Worm (Caenorhabditis elegans) whole organism, L4 larva: ENCODE data around the gene lin-9.
A peak's percentile ranks its signal among the peaks of the same experiment; 100 is the strongest.

ENCODE experiments used
- D1046.2 ChIP-seq: fragments of 200-800 bp; sonication (Bioruptor generic); IDR thresholded peaks from 2 replicates; pipeline ENCODE4 v1.3.6; 2022; ENCODE audit warnings: missing genetic modification characterization, missing compliant biosample characterization
- F44E2.7 ChIP-seq: fragments of 200-800 bp; sonication (Bioruptor generic); IDR thresholded peaks from 2 replicates; pipeline ENCODE4 v2.1.2; 2022; ENCODE audit warnings: missing genetic modification characterization, missing compliant biosample characterization
- R02D3.7 ChIP-seq: fragments of 150-350 bp; sonication (generic microtip); optimal IDR thresholded peaks from 3 replicates; lab custom pipeline; 2014; ENCODE audit warnings: missing biosample characterization, missing genetic modification characterization
- T26A8.4 ChIP-seq: fragments of 200-800 bp; sonication (Bioruptor generic); IDR thresholded peaks from 2 replicates; pipeline ENCODE4 v1.3.6; 2022; ENCODE audit warnings: missing genetic modification characterization, missing compliant biosample characterization
- Y105C5A.15 ChIP-seq: fragments of 200-800 bp; sonication (Bioruptor generic); IDR thresholded peaks from 2 replicates; pipeline ENCODE4 v1.3.6; 2022; ENCODE audit warnings: missing genetic modification characterization, missing compliant biosample characterization
- Y48G9A.11 ChIP-seq: fragments of 200-800 bp; sonication (Bioruptor generic); IDR thresholded peaks from 2 replicates; pipeline ENCODE4 v1.3.6; 2022; ENCODE audit warnings: missing genetic modification reagents, missing genetic modification characterization, missing compliant biosample characterization
- ZK337.2 ChIP-seq: fragments of 200-800 bp; sonication (Bioruptor generic); IDR thresholded peaks from 2 replicates; pipeline ENCODE4 v1.3.6; 2022; ENCODE audit warnings: missing genetic modification reagents, missing genetic modification characterization, missing compliant biosample characterization
- ZK546.5 ChIP-seq, 2 experiments: sonication (generic microtip); optimal IDR thresholded peaks; 2 replicates each; lab custom pipeline; 2017; ENCODE audit warnings: missing biosample characterization in 2 of 2, missing genetic modification characterization in 2 of 2
- aha-1 ChIP-seq: fragments of 150-350 bp; peaks from one replicate; lab custom pipeline; 2014; ENCODE audit warnings: missing biosample characterization, missing genetic modification characterization
- ama-1 ChIP-seq: fragments of 150-350 bp; optimal IDR thresholded peaks from 2 replicates; lab custom pipeline; 2014; ENCODE audit warnings: inconsistent platforms, mixed read lengths
- arid-1 ChIP-seq: fragments of 200-800 bp; sonication (Bioruptor generic); conservative IDR thresholded peaks from 2 replicates; pipeline ENCODE4 v1.3.6; 2022; ENCODE audit warnings: missing genetic modification reagents, missing genetic modification characterization, missing compliant biosample characterization
- ceh-20 ChIP-seq: fragments of 200-800 bp; sonication (Bioruptor generic); IDR thresholded peaks from 2 replicates; pipeline ENCODE4 v1.3.6; 2022; ENCODE audit warnings: missing genetic modification reagents, missing genetic modification characterization, missing compliant biosample characterization
- ceh-62 ChIP-seq: sonication (generic microtip); optimal IDR thresholded peaks from 2 replicates; lab custom pipeline; 2017; ENCODE audit warnings: missing biosample characterization, missing genetic modification characterization
- ces-1 ChIP-seq: fragments of 150-350 bp; sonication (generic microtip); optimal IDR thresholded peaks from 4 replicates; lab custom pipeline; 2014; ENCODE audit warnings: missing biosample characterization, missing genetic modification reagents, missing genetic modification characterization
- daf-12 ChIP-seq: fragments of 150-350 bp; optimal IDR thresholded peaks from 2 replicates; lab custom pipeline; 2014; ENCODE audit warnings: missing biosample characterization, missing genetic modification reagents, missing genetic modification characterization
- daf-16 ChIP-seq, 3 experiments: sonication (generic microtip); optimal IDR thresholded peaks; 2 replicates each; lab custom pipeline; 2016 to 2017; ENCODE audit warnings: missing genetic modification characterization in 3 of 3, missing genetic modification reagents in 3 of 3, mild to moderate bottlenecking in 2 of 3, missing compliant biosample characterization in 2 of 3, missing biosample characterization in 1 of 3, moderate library complexity in 1 of 3
- dmd-6 ChIP-seq: fragments of 200-800 bp; sonication (Bioruptor generic); IDR thresholded peaks from 2 replicates; pipeline ENCODE4 v1.3.6; 2022; ENCODE audit warnings: missing genetic modification reagents, missing genetic modification characterization, missing compliant biosample characterization
- dmd-8 ChIP-seq: fragments of 200-800 bp; sonication (Bioruptor generic); IDR thresholded peaks from 2 replicates; pipeline ENCODE4 v1.3.6; 2022; ENCODE audit warnings: missing genetic modification characterization, missing compliant biosample characterization
- dmd-9 ChIP-seq: fragments of 200-800 bp; sonication (Bioruptor generic); IDR thresholded peaks from 2 replicates; pipeline ENCODE4 v1.3.6; 2022; ENCODE audit warnings: missing genetic modification reagents, missing genetic modification characterization, missing compliant biosample characterization
- dpl-1 ChIP-seq: fragments of 150-350 bp; optimal IDR thresholded peaks from 2 replicates; lab custom pipeline; 2014; ENCODE audit warnings: missing biosample characterization, missing genetic modification reagents, missing genetic modification characterization
- dve-1 ChIP-seq: sonication (generic microtip); optimal IDR thresholded peaks from 2 replicates; lab custom pipeline; 2017; ENCODE audit warnings: antibody characterized with exemption, mild to moderate bottlenecking, missing genetic modification characterization, missing compliant biosample characterization; ENCODE audit not compliant: insufficient read depth
- egl-43 ChIP-seq: fragments of 200-800 bp; sonication (Bioruptor generic); IDR thresholded peaks from 2 replicates; pipeline ENCODE4 v1.3.6; 2022; ENCODE audit warnings: missing genetic modification reagents, missing genetic modification characterization, missing compliant biosample characterization
- fos-1 ChIP-seq: fragments of 150-350 bp; optimal IDR thresholded peaks from 2 replicates; lab custom pipeline; 2014; ENCODE audit warnings: missing biosample characterization, missing genetic modification characterization
- hlh-11 ChIP-seq: fragments of 200-800 bp; sonication (Bioruptor generic); optimal IDR thresholded peaks from 2 replicates; lab custom pipeline; 2018; ENCODE audit warnings: mild to moderate bottlenecking, missing genetic modification characterization, missing compliant biosample characterization
- hlh-30 ChIP-seq: sonication (generic microtip); optimal IDR thresholded peaks from 2 replicates; lab custom pipeline; 2017; ENCODE audit warnings: antibody characterized with exemption, mild to moderate bottlenecking, missing genetic modification characterization, missing compliant biosample characterization; ENCODE audit not compliant: insufficient read depth
- hmg-1.1 ChIP-seq: fragments of 200-800 bp; sonication (Bioruptor generic); IDR thresholded peaks from 2 replicates; pipeline ENCODE4 v1.3.6; 2022; ENCODE audit warnings: missing genetic modification reagents, missing genetic modification characterization, missing compliant biosample characterization
- lin-38 ChIP-seq: fragments of 200-800 bp; sonication (Bioruptor generic); IDR thresholded peaks from 2 replicates; pipeline ENCODE4 v1.3.6; 2022; ENCODE audit warnings: missing genetic modification reagents, missing genetic modification characterization, missing compliant biosample characterization
- lsy-2 ChIP-seq, 2 experiments: fragments of 150-350 bp in 1 of 2; sonication (generic microtip) in 1 of 2; optimal IDR thresholded peaks; 2 replicates each; lab custom pipeline; 2014 to 2017; ENCODE audit warnings: missing biosample characterization in 2 of 2, missing genetic modification characterization in 2 of 2
- mes-2 ChIP-seq: sonication (generic microtip); optimal IDR thresholded peaks from 2 replicates; lab custom pipeline; 2016; ENCODE audit warnings: missing genotype, mild to moderate bottlenecking, missing genetic modification characterization, missing compliant biosample characterization; ENCODE audit not compliant: poor library complexity, severe bottlenecking
- mxl-3 ChIP-seq: fragments of 200-800 bp; sonication (Bioruptor generic); optimal IDR thresholded peaks from 2 replicates; lab custom pipeline; 2018; ENCODE audit warnings: mild to moderate bottlenecking, missing genetic modification characterization, missing compliant biosample characterization
- nhr-10 ChIP-seq: fragments of 150-350 bp; optimal IDR thresholded peaks from 2 replicates; lab custom pipeline; 2014; ENCODE audit warnings: missing biosample characterization, missing genetic modification characterization
- nhr-102 ChIP-seq: sonication (generic microtip); optimal IDR thresholded peaks from 2 replicates; lab custom pipeline; 2016; ENCODE audit warnings: mild to moderate bottlenecking, missing genetic modification characterization, moderate library complexity, missing compliant biosample characterization
- nhr-11 ChIP-seq: fragments of 150-350 bp; optimal IDR thresholded peaks from 2 replicates; lab custom pipeline; 2014; ENCODE audit warnings: missing biosample characterization, missing genetic modification characterization
- nhr-48 ChIP-seq: sonication (generic microtip); optimal IDR thresholded peaks from 2 replicates; lab custom pipeline; 2016; ENCODE audit warnings: mild to moderate bottlenecking, missing genetic modification characterization, missing compliant biosample characterization
- nhr-76 ChIP-seq: fragments of 150-350 bp; optimal IDR thresholded peaks from 2 replicates; lab custom pipeline; 2014; ENCODE audit warnings: missing biosample characterization, missing genetic modification characterization
- pha-4 ChIP-seq, 2 experiments: fragments of 150-350 bp in 1 of 2; fragments of 200-800 bp in 1 of 2; sonication (Bioruptor generic) in 1 of 2; IDR thresholded peaks in 1 of 2; optimal IDR thresholded peaks in 1 of 2; 2 replicates each; pipeline versions ENCODE4 v1.3.6 to Lab custom; 2014 to 2022; ENCODE audit warnings: missing genetic modification characterization in 2 of 2, missing genetic modification reagents in 2 of 2, missing biosample characterization in 1 of 2, missing compliant biosample characterization in 1 of 2
- php-3 ChIP-seq: fragments of 200-800 bp; sonication (Bioruptor generic); IDR thresholded peaks from 2 replicates; pipeline ENCODE4 v1.3.6; 2022; ENCODE audit warnings: missing genetic modification reagents, missing genetic modification characterization, missing compliant biosample characterization
- pqm-1 ChIP-seq: sonication (generic microtip); optimal IDR thresholded peaks from 2 replicates; lab custom pipeline; 2017; ENCODE audit warnings: missing biosample characterization, missing genetic modification characterization
- rbr-2 ChIP-seq: sonication (generic microtip); optimal IDR thresholded peaks from 2 replicates; lab custom pipeline; 2016; ENCODE audit warnings: missing genotype, missing genetic modification characterization, missing compliant biosample characterization
- sdz-12 ChIP-seq: fragments of 200-800 bp; sonication (Bioruptor generic); optimal IDR thresholded peaks from 2 replicates; lab custom pipeline; 2018; ENCODE audit warnings: mild to moderate bottlenecking, missing genetic modification characterization, missing compliant biosample characterization
- skn-1 ChIP-seq: fragments of 150-350 bp; optimal IDR thresholded peaks from 2 replicates; lab custom pipeline; 2014; ENCODE audit warnings: missing biosample characterization, missing genetic modification characterization
- snpc-1.2 ChIP-seq: fragments of 200-800 bp; sonication (Bioruptor generic); IDR thresholded peaks from 2 replicates; pipeline ENCODE4 v1.3.6; 2022; ENCODE audit warnings: missing genetic modification reagents, missing genetic modification characterization, missing compliant biosample characterization
- snpc-4 ChIP-seq: fragments of 150-350 bp; optimal IDR thresholded peaks from 2 replicates; lab custom pipeline; 2014; ENCODE audit warnings: missing biosample characterization, missing genetic modification characterization
- zfp-2 ChIP-seq: sonication (generic microtip); optimal IDR thresholded peaks from 2 replicates; lab custom pipeline; 2016; ENCODE audit warnings: mild to moderate bottlenecking, missing genetic modification characterization, missing compliant biosample characterization

lin-9 gene

ce11 chrIII:8904914-8905665 is 1.2 kb upstream of the lin-9 start, which contains the start of gene unc-32 (continued):
- TF ChIP-seq Y105C5A.15 = no peak

DNA sequence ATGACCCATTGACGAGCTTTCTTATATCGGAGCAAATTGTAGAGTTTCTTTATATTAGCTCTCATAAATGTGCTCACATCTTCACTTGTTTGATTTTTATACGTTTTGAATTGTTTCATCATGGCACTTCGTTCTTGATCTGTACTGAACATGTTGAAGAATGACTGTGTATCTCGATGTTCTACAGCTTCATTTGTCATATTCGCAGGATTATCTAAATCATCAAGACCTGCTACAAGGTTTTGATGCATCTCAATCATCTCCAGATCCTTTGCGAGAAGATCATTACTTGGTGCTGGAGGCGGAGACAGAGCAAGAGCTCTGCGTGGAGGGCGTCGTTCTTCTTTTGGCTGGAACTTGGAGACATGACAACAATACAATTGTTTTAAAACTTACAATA is 668 bp downstream of the lin-9 start:
- TF ChIP-seq aha-1 (tag; lab: Kevin White, UChicago) = peak; percentile 69
- no peak for TF ChIP-seq nhr-11 (tag; lab: Kevin White, UChicago)

- TF ChIP-seq mes-2 = peak; percentile 16
- peak; percentile 47 for TF ChIP-seq lin-38 (GFP tag; lab: Robert Waterston, UW)
- peak; percentile 34; the same call in 1 of the 2 replicates for TF ChIP-seq php-3 (GFP tag; lab: Robert Waterston, UW)
- peak; percentile 19; the same call in 1 of the 2 replicates for TF ChIP-seq ceh-20
- TF ChIP-seq dve-1 (tag; lab: Kevin White, UChicago) = peak; percentile 16
- TF ChIP-seq hmg-1.1 (GFP tag; lab: Robert Waterston, UW) = 0 out of 2 replicates have a peak, but pooled peaks have one; percentile 18
- TF ChIP-seq dmd-6 (GFP tag; lab: Robert Waterston, UW) = peak; percentile 9; the same call in 1 of the 2 replicates
- TF ChIP-seq nhr-48 (tag; lab: Kevin White, UChicago) = peak; percentile 23
- TF ChIP-seq D1046.2 (GFP tag; lab: Robert Waterston, UW) = 0 out of 2 replicates have a peak, but pooled peaks have one; percentile 11
- 0 out of 2 replicates have a peak, but pooled peaks have one; percentile 28 for TF ChIP-seq T26A8.4 (GFP tag; lab: Robert Waterston, UW)
- TF ChIP-seq rbr-2 = peak; percentile 13
- peak; percentile 39 for TF ChIP-seq hlh-11 (tag; lab: Kevin White, UChicago)
- TF ChIP-seq nhr-102 (tag; lab: Kevin White, UChicago) = peak; percentile 28
- TF ChIP-seq dmd-9 (GFP tag; lab: Robert Waterston, UW) = 0 out of 2 replicates have a peak, but pooled peaks have one; percentile 47
Measured at ce11 chrIII:8901078-8901477, 2.9 kb downstream of the lin-9 start.

ce11 chrIII:8899767-8900166 is 4.2 kb downstream of the lin-9 start:
- TF ChIP-seq F44E2.7 (GFP tag; lab: Robert Waterston, UW) (no peak), pha-4 (GFP tag; IDR thresholded peaks at IDR 0.05; lab: Robert Waterston, UW) (no peak), pha-4 (tag; optimal IDR thresholded peaks at IDR 0.05; lab: Kevin White, UChicago) (no peak), ZK546.5 (tag; optimal IDR thresholded peaks at IDR 0.05; lab: Kevin White, UChicago) (no peak), skn-1 (tag; lab: Kevin White, UChicago) (no peak), daf-12 (no peak), nhr-10 (tag; lab: Kevin White, UChicago) (no peak), Y48G9A.11 (peak; percentile 76), zfp-2 (tag; lab: Kevin White, UChicago) (no peak), R02D3.7 (tag; lab: Kevin White, UChicago) (no peak), snpc-1.2 (GFP tag; lab: Robert Waterston, UW) (no peak), D1046.2 (GFP tag; lab: Robert Waterston, UW) (no peak), mxl-3 (GFP tag; lab: Kevin White, UChicago) (no peak), nhr-48 (tag; lab: Kevin White, UChicago) (no peak), ama-1 (peak; percentile 19), fos-1 (no peak), ZK337.2 (GFP tag; lab: Robert Waterston, UW) (no peak), ceh-62 (tag; lab: Kevin White, UChicago) (no peak), hlh-30 (tag; lab: Kevin White, UChicago) (peak; percentile 13), ces-1 (GFP tag; lab: Kevin White, UChicago) (no peak), egl-43 (GFP tag; lab: Robert Waterston, UW) (no peak), hlh-11 (tag; lab: Kevin White, UChicago) (no peak), snpc-4 (no peak), lsy-2 (tag; optimal IDR thresholded peaks at IDR 0.05; lab: Kevin White, UChicago) (peak in 1 of 2 experiments; percentile 82), daf-16 (GFP tag; optimal IDR thresholded peaks at IDR 0.05; lab: Kevin White, UChicago) (no peak), daf-16 (tag; optimal IDR thresholded peaks at IDR 0.05; lab: Kevin White, UChicago) (no peak), sdz-12 (GFP tag; lab: Kevin White, UChicago) (no peak), arid-1 (GFP tag; lab: Robert Waterston, UW) (no peak), dpl-1 (peak; percentile 53), dmd-8 (no peak), pqm-1 (tag; lab: Kevin White, UChicago) (no peak), nhr-76 (no peak)
